Fruit fly (Drosophila melanogaster) whole organism, adult: ENCODE results near the gene v.
A peak's percentile ranks its signal among the peaks of the same experiment; 100 is the strongest.

Source experiments
- CG11617 ChIP-seq: fragments of 200-800 bp; sonication (Bioruptor generic); optimal IDR thresholded peaks from 2 replicates; lab custom pipeline; 2017; ENCODE audit warnings: mild to moderate bottlenecking, missing biosample characterization, missing genetic modification reagents, missing genetic modification characterization
- CG12768 ChIP-seq: fragments of 200-800 bp; sonication (Bioruptor generic); optimal IDR thresholded peaks from 2 replicates; lab custom pipeline; 2017; ENCODE audit warnings: missing biosample characterization, missing genetic modification characterization, mild to moderate bottlenecking, moderate library complexity, missing genetic modification reagents
- CG14711 ChIP-seq: fragments of 200-800 bp; sonication (Bioruptor generic); optimal IDR thresholded peaks from 2 replicates; lab custom pipeline; 2018; ENCODE audit warnings: missing biosample characterization, mild to moderate bottlenecking, missing genetic modification characterization, moderate library complexity
- CG1620 ChIP-seq: fragments of 200-800 bp; sonication (Bioruptor generic); optimal IDR thresholded peaks from 2 replicates; lab custom pipeline; 2016; ENCODE audit warnings: missing biosample characterization, missing genetic modification characterization
- CG33017 ChIP-seq: fragments of 200-800 bp; sonication (Bioruptor generic); optimal IDR thresholded peaks from 2 replicates; lab custom pipeline; 2018; ENCODE audit warnings: missing biosample characterization, mild to moderate bottlenecking, missing genetic modification characterization, moderate library complexity
- CG5204 ChIP-seq: fragments of 200-800 bp; sonication (Bioruptor generic); optimal IDR thresholded peaks from 2 replicates; lab custom pipeline; 2016; ENCODE audit warnings: missing biosample characterization, missing genetic modification characterization
- CG7045 ChIP-seq: fragments of 200-800 bp; sonication (Bioruptor generic); optimal IDR thresholded peaks from 2 replicates; lab custom pipeline; 2017; ENCODE audit warnings: missing biosample characterization, mild to moderate bottlenecking, missing genetic modification characterization
- CG7101 ChIP-seq: fragments of 200-800 bp; sonication (Bioruptor generic); optimal IDR thresholded peaks from 2 replicates; lab custom pipeline; 2018; ENCODE audit warnings: missing biosample characterization, mild to moderate bottlenecking, missing genetic modification characterization, moderate library complexity
- Clk ChIP-seq: fragments of 200-800 bp; sonication (Bioruptor generic); optimal IDR thresholded peaks from 2 replicates; lab custom pipeline; 2017; ENCODE audit warnings: missing biosample characterization, missing genetic modification characterization
- Crg-1 ChIP-seq: fragments of 200-800 bp; sonication (Bioruptor generic); optimal IDR thresholded peaks from 2 replicates; lab custom pipeline; 2016; ENCODE audit warnings: missing biosample characterization, missing genetic modification characterization
- Hr96 ChIP-seq: fragments of 200-800 bp; sonication (Bioruptor generic); optimal IDR thresholded peaks from 2 replicates; lab custom pipeline; 2016; ENCODE audit warnings: missing biosample characterization, missing genetic modification characterization
- Mnt ChIP-seq: fragments of 200-800 bp; sonication (Bioruptor generic); optimal IDR thresholded peaks from 2 replicates; lab custom pipeline; 2016; ENCODE audit warnings: missing biosample characterization, mild to moderate bottlenecking, missing genetic modification characterization
- bab1 ChIP-seq: fragments of 200-800 bp; sonication (Bioruptor generic); optimal IDR thresholded peaks from 3 replicates; lab custom pipeline; 2019; ENCODE audit warnings: missing biosample characterization, mild to moderate bottlenecking, missing genetic modification characterization, moderate library complexity
- cic ChIP-seq: fragments of 200-800 bp; sonication (Bioruptor generic); optimal IDR thresholded peaks from 2 replicates; lab custom pipeline; 2017; ENCODE audit warnings: missing biosample characterization, mild to moderate bottlenecking, missing genetic modification characterization, moderate library complexity
- cnc ChIP-seq, 2 experiments: fragments of >200 bp; optimal IDR thresholded peaks; 2 replicates each; lab custom pipeline; 2017
- kay ChIP-seq: fragments of 200-800 bp; sonication (Bioruptor generic); peaks from one replicate; lab custom pipeline; 2016; ENCODE audit warnings: missing biosample characterization, missing genetic modification characterization, borderline replicate concordance
- ovo ChIP-seq: fragments of 200-800 bp; sonication (Bioruptor generic); optimal IDR thresholded peaks from 2 replicates; lab custom pipeline; 2016; ENCODE audit warnings: missing biosample characterization, missing genetic modification characterization
- pad ChIP-seq: fragments of 200-800 bp; sonication (Bioruptor generic); optimal IDR thresholded peaks from 3 replicates; lab custom pipeline; 2017; ENCODE audit warnings: missing biosample characterization, missing genetic modification characterization, mild to moderate bottlenecking, moderate library complexity, missing genetic modification reagents
- tj ChIP-seq: fragments of 200-800 bp; sonication (Bioruptor generic); optimal IDR thresholded peaks from 3 replicates; lab custom pipeline; 2017; ENCODE audit warnings: missing biosample characterization, mild to moderate bottlenecking, missing genetic modification characterization, moderate library complexity
- toe ChIP-seq: fragments of 200-800 bp; sonication (Bioruptor generic); optimal IDR thresholded peaks from 2 replicates; lab custom pipeline; 2016; ENCODE audit warnings: missing biosample characterization, missing genetic modification characterization

The v gene

DNA sequence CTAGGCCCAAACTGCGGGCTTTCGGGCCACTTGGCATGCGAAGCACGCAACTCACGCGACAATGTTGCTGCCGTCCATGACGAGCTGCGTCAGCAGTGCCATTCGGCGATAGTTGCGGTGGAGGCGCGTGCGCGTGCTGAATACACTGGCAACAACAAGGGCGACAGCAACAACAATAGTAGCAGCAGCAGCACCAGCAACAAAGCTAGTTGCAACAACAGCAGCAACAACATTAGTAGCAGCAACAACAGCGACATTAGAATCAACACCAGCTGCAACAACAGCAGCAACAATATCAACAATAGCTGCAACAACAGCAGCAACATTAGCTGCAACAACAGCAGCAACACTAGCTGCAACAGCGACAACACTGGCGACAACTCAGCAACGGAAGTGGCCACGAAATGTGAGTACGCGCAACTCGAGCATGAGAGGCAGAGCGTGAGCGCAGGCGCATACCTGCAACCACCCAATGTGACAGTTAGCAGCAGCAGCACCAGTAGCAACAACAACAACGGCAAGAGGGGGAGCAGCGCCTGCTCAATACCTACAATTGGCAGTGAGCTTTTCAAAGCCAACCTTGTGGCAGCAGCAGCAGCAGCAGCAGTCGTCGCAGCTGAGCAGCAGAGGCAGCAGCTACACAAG is 17.4 kb upstream of the v start:
- TF ChIP-seq tj (GFP tag; lab: Kevin White, UChicago) (peak; percentile 11), CG14711 (tag; lab: Kevin White, UChicago) (peak; percentile 84), CG33017 (tag; lab: Kevin White, UChicago) (no peak)

DNA sequence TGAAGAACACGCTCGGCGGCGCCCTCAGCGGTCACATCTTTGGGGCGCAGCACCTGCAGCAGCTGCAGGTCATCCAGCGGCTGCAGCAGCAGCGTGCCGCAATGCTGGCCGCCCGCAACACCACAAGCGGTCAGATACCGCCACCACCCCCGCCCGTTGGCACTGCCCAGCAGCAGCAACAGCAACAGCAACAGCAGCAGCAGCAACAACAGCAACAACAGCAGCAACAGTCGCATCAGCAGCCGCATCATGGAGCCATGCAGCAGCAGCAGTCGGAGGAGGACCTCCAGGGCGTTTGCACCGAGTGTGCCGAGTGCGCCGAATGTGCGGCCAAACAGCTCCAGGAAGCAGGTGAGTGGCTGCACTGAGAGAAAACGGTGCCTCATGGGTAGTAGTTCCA is 11.2 kb upstream of the v start:
- no peak for TF ChIP-seq cnc (optimal IDR thresholded peaks at IDR 0.05; lab: Kevin White, UChicago)
- TF ChIP-seq pad (GFP tag; lab: Kevin White, UChicago) = no peak
- no peak for TF ChIP-seq kay (GFP tag; lab: Kevin White, UChicago)
- TF ChIP-seq Mnt (GFP tag; lab: Kevin White, UChicago) = no peak
- TF ChIP-seq Crg-1 = no peak

DNA sequence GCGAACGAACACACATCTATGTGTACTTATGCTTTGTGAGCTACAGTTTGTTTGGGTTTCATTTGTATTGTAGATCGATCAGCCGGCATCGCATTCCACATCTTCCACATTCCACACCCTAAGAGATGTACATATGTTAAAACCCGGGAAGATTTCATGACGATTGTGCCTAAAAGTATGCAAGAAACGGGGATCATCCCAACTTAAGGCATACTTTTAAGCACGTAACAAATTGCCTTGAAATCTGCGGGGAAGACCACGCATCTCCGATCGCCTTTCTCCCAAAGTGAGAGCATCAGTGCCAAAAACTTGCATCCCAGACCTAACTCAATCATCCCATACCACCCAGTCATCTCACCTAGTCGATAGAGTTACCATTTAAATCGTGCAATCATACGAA is 2.1 kb upstream of the v start:
- no peak for TF ChIP-seq tj (GFP tag; lab: Kevin White, UChicago)
- TF ChIP-seq CG5204 (GFP tag; lab: Kevin White, UChicago) = no peak
- no peak for TF ChIP-seq Crg-1
- no peak for TF ChIP-seq pad (GFP tag; lab: Kevin White, UChicago)
- no peak for TF ChIP-seq Clk (GFP tag; lab: Kevin White, UChicago)
- no peak for TF ChIP-seq CG14711 (tag; lab: Kevin White, UChicago)
- no peak for TF ChIP-seq CG33017 (tag; lab: Kevin White, UChicago)
- no peak for TF ChIP-seq CG1620 (GFP tag; lab: Kevin White, UChicago)
- TF ChIP-seq Hr96 = no peak
- no peak for TF ChIP-seq ovo (GFP tag; lab: Kevin White, UChicago)
- no peak for TF ChIP-seq Mnt (GFP tag; lab: Kevin White, UChicago)
- no peak for TF ChIP-seq cic (GFP tag; lab: Kevin White, UChicago)
- no peak for TF ChIP-seq CG12768 (GFP tag; lab: Kevin White, UChicago)
- TF ChIP-seq CG7045 (GFP tag; lab: Kevin White, UChicago) = no peak
- TF ChIP-seq toe (GFP tag; lab: Kevin White, UChicago) = no peak

DNA sequence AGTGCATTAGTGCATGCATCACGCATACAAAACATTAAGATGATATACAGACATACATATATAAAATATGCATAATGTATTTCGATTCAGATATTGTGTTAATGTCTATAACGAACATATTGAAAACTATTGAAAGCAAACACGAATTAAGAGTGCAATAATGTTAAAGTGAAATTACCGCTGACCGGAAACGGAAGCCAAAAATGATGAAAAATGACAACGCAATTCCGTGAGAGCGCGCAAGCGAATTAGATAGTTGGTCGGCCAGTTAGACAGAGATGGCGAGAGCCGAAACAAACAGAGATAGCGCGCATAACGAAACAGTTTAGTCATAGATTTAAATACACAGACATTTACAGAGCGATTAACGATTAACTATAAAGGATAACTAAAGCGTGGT is 1.6 kb upstream of the v start:
- no peak for TF ChIP-seq pad (GFP tag; lab: Kevin White, UChicago)
- TF ChIP-seq kay (GFP tag; lab: Kevin White, UChicago) = peak; percentile 16

DNA sequence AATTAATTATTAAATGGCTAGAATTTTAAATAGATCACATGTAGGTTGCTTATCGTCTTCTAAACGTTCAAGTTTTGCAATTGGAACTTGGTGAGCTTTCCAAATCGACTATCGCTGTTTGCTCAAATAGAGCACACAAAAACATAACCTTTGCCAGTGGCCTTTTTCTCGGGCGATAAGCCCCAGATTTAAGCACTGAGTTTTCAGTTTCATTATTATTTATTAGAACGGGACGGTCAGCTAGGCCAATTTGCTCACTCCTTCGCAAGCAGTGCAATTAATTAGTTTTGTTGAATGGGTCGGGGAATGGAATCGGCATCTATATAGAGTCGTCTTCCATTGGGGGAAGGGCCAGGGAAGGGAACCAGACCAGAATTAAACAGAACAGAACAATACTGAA is 2.5 kb downstream of the v start:
- no peak for TF ChIP-seq Mnt (GFP tag; lab: Kevin White, UChicago)
- no peak for TF ChIP-seq bab1 (GFP tag; lab: Kevin White, UChicago)
- no peak for TF ChIP-seq CG7045 (GFP tag; lab: Kevin White, UChicago)
- no peak for TF ChIP-seq Crg-1
- TF ChIP-seq Clk (GFP tag; lab: Kevin White, UChicago) = no peak
- no peak for TF ChIP-seq pad (GFP tag; lab: Kevin White, UChicago)
- no peak for TF ChIP-seq ovo (GFP tag; lab: Kevin White, UChicago)
- no peak for TF ChIP-seq Hr96
- no peak for TF ChIP-seq cic (GFP tag; lab: Kevin White, UChicago)

DNA sequence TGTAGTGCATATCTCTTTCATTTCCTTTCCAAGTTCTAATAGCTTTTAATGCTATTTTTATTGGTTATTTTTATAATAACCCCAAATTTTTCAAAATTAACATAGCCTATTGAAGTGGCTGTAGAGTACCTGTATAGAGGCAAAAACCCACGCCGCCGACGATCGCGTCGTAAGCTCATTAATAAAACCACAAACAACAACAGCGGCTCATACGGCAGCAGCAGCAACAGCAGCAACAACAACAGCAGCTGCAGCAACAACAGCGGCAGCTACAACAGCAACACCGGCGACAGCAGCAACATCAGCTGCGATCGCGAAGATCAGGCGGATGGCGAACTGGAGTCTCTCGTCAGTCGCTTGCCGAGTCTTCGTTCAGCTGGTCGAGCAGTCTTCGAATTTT is 3.3 kb downstream of the v start, which contains the start of gene CG2145:
Gene CG2145 (plus strand): TSS at position 290 of the 400 bp plus-strand sequence.
- TF ChIP-seq CG12768 (GFP tag; lab: Kevin White, UChicago) (peak; percentile 56), ovo (GFP tag; lab: Kevin White, UChicago) (peak; percentile 88), tj (GFP tag; lab: Kevin White, UChicago) (peak; percentile 60), cnc (optimal IDR thresholded peaks at IDR 0.05; lab: Kevin White, UChicago) (no peak), CG5204 (GFP tag; lab: Kevin White, UChicago) (no peak), Crg-1 (no peak), Mnt (GFP tag; lab: Kevin White, UChicago) (peak; percentile 76), CG7101 (tag; lab: Kevin White, UChicago) (peak; percentile 41), pad (GFP tag; lab: Kevin White, UChicago) (no peak), CG33017 (tag; lab: Kevin White, UChicago) (peak; percentile 31), cic (GFP tag; lab: Kevin White, UChicago) (peak; percentile 76), Hr96 (peak; percentile 73), CG1620 (GFP tag; lab: Kevin White, UChicago) (peak; percentile 6), CG11617 (GFP tag; lab: Kevin White, UChicago) (peak; percentile 14), CG7045 (GFP tag; lab: Kevin White, UChicago) (no peak), kay (GFP tag; lab: Kevin White, UChicago) (peak; percentile 74), CG14711 (tag; lab: Kevin White, UChicago) (peak; percentile 29), bab1 (GFP tag; lab: Kevin White, UChicago) (peak; percentile 87), toe (GFP tag; lab: Kevin White, UChicago) (peak; percentile 64), Clk (GFP tag; lab: Kevin White, UChicago) (peak; percentile 68)

DNA sequence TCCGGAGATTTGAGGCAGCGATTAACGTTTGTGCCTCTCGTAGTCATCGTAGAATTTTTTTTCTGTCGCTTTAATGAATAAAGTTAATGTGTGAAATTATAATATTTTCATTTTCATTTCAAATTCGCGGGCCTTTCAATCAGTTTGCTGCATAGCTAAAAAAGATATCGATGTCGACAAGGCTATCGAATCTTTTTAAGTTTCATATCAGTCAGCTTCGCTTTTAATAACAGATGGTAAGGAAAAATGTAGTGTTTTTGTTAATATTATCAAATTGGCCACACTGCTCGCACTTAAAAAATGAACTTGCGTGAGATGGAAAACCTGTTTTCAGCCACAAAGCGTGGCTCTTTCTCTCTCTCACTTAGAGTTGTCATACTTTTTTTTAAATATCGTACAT is 5.8 kb downstream of the v start:
- no peak for TF ChIP-seq CG7101 (tag; lab: Kevin White, UChicago)
- no peak for TF ChIP-seq CG1620 (GFP tag; lab: Kevin White, UChicago)
- TF ChIP-seq toe (GFP tag; lab: Kevin White, UChicago) = no peak
- no peak for TF ChIP-seq pad (GFP tag; lab: Kevin White, UChicago)
- no peak for TF ChIP-seq CG11617 (GFP tag; lab: Kevin White, UChicago)
- TF ChIP-seq CG14711 (tag; lab: Kevin White, UChicago) = peak; percentile 38
- TF ChIP-seq CG33017 (tag; lab: Kevin White, UChicago) = no peak
